Worm (Caenorhabditis elegans) whole organism, mixed stage, embryonic: ENCODE results near the gene M02F4.1.
A peak's percentile ranks its signal among the peaks of the same experiment; 100 is the strongest.

Source experiments
- M03D4.4 ChIP-seq: sonication (generic microtip); optimal IDR thresholded peaks from 2 replicates; lab custom pipeline; 2017; ENCODE audit warnings: mild to moderate bottlenecking, missing genetic modification characterization, missing compliant biosample characterization
- bed-3 ChIP-seq: fragments of 200-800 bp; sonication (Bioruptor generic); optimal IDR thresholded peaks from 3 replicates; lab custom pipeline; 2018; ENCODE audit warnings: mild to moderate bottlenecking, missing genetic modification characterization, moderate library complexity, missing compliant biosample characterization
- blmp-1 ChIP-seq: fragments of 150-350 bp; optimal IDR thresholded peaks from 2 replicates; lab custom pipeline; 2014; ENCODE audit warnings: missing biosample characterization, missing genetic modification characterization
- ceh-39 ChIP-seq: fragments of 150-350 bp; optimal IDR thresholded peaks from 2 replicates; lab custom pipeline; 2014; ENCODE audit warnings: missing biosample characterization, missing genetic modification characterization
- ceh-43 ChIP-seq: fragments of 200-800 bp; sonication (Bioruptor generic); optimal IDR thresholded peaks from 2 replicates; lab custom pipeline; 2018; ENCODE audit warnings: mild to moderate bottlenecking, missing genetic modification characterization, moderate library complexity, missing compliant biosample characterization
- ceh-83 ChIP-seq: fragments of 200-800 bp; sonication (Bioruptor generic); optimal IDR thresholded peaks from 2 replicates; lab custom pipeline; 2018; ENCODE audit warnings: mild to moderate bottlenecking, missing genetic modification characterization, missing compliant biosample characterization
- ces-1 ChIP-seq: fragments of 150-350 bp; optimal IDR thresholded peaks from 2 replicates; lab custom pipeline; 2014; ENCODE audit warnings: missing biosample characterization, missing genetic modification reagents, missing genetic modification characterization
- cnd-1 ChIP-seq: fragments of 200-800 bp; sonication (Bioruptor generic); optimal IDR thresholded peaks from 2 replicates; lab custom pipeline; 2018; ENCODE audit warnings: mild to moderate bottlenecking, missing genetic modification characterization, missing compliant biosample characterization
- drap-1 ChIP-seq: fragments of 200-800 bp; sonication (Bioruptor generic); optimal IDR thresholded peaks from 3 replicates; lab custom pipeline; 2018; ENCODE audit warnings: mild to moderate bottlenecking, missing genetic modification characterization, missing compliant biosample characterization
- elt-1 ChIP-seq: sonication (generic microtip); optimal IDR thresholded peaks from 2 replicates; lab custom pipeline; 2017; ENCODE audit warnings: missing genetic modification characterization, mild to moderate bottlenecking, missing compliant biosample characterization, antibody characterized with exemption, moderate library complexity, borderline replicate concordance; ENCODE audit not compliant: insufficient read depth
- elt-3 ChIP-seq: fragments of 150-350 bp; optimal IDR thresholded peaks from 2 replicates; lab custom pipeline; 2014; ENCODE audit warnings: missing biosample characterization, missing genetic modification characterization
- flh-1 ChIP-seq: fragments of 200-800 bp; sonication (Bioruptor generic); optimal IDR thresholded peaks from 2 replicates; lab custom pipeline; 2018; ENCODE audit warnings: mild to moderate bottlenecking, missing genetic modification characterization, moderate library complexity, missing compliant biosample characterization
- ham-2 ChIP-seq: fragments of 200-800 bp; sonication (Bioruptor generic); optimal IDR thresholded peaks from 2 replicates; lab custom pipeline; 2018; ENCODE audit warnings: mild to moderate bottlenecking, missing genetic modification characterization, missing compliant biosample characterization
- hlh-1 ChIP-seq: fragments of 150-350 bp; optimal IDR thresholded peaks from 2 replicates; lab custom pipeline; 2014; ENCODE audit warnings: missing biosample characterization, missing genetic modification reagents, missing genetic modification characterization
- lin-13 ChIP-seq: fragments of 150-350 bp; optimal IDR thresholded peaks from 2 replicates; lab custom pipeline; 2014; ENCODE audit warnings: missing biosample characterization, missing genetic modification characterization
- lin-32 ChIP-seq: fragments of 200-800 bp; sonication (Bioruptor generic); optimal IDR thresholded peaks from 2 replicates; lab custom pipeline; 2018; ENCODE audit warnings: mild to moderate bottlenecking, missing genetic modification characterization, missing compliant biosample characterization
- lsy-2 ChIP-seq: fragments of 150-350 bp; optimal IDR thresholded peaks from 2 replicates; lab custom pipeline; 2014; ENCODE audit warnings: missing biosample characterization, missing genetic modification characterization
- mab-5 ChIP-seq: fragments of 150-350 bp; optimal IDR thresholded peaks from 2 replicates; lab custom pipeline; 2014; ENCODE audit warnings: missing biosample characterization, missing genetic modification characterization
- mls-2 ChIP-seq: sonication (generic microtip); optimal IDR thresholded peaks from 2 replicates; lab custom pipeline; 2016; ENCODE audit warnings: mild to moderate bottlenecking, missing genetic modification characterization, moderate library complexity, missing compliant biosample characterization
- nhr-12 ChIP-seq: fragments of 150-350 bp; optimal IDR thresholded peaks from 2 replicates; lab custom pipeline; 2014; ENCODE audit warnings: missing biosample characterization, missing genetic modification characterization
- nhr-2 ChIP-seq: fragments of 150-350 bp; optimal IDR thresholded peaks from 2 replicates; lab custom pipeline; 2014; ENCODE audit warnings: missing biosample characterization, missing genetic modification characterization
- nhr-237 ChIP-seq: fragments of 150-350 bp; optimal IDR thresholded peaks from 2 replicates; lab custom pipeline; 2014; ENCODE audit warnings: missing biosample characterization, missing genetic modification characterization
- nhr-28 ChIP-seq: fragments of 150-350 bp; optimal IDR thresholded peaks from 2 replicates; lab custom pipeline; 2014; ENCODE audit warnings: missing biosample characterization, missing genetic modification characterization
- nhr-76 ChIP-seq: sonication (generic microtip); optimal IDR thresholded peaks from 2 replicates; lab custom pipeline; 2017; ENCODE audit warnings: missing biosample characterization, missing genetic modification characterization
- sem-2 ChIP-seq: fragments of 200-800 bp; sonication (Bioruptor generic); optimal IDR thresholded peaks from 2 replicates; lab custom pipeline; 2018; ENCODE audit warnings: mild to moderate bottlenecking, missing genetic modification characterization, missing compliant biosample characterization
- snpc-4 ChIP-seq: fragments of 150-350 bp; optimal IDR thresholded peaks from 2 replicates; lab custom pipeline; 2014; ENCODE audit warnings: missing biosample characterization, missing genetic modification characterization
- sptf-1 ChIP-seq: sonication (generic microtip); optimal IDR thresholded peaks from 2 replicates; lab custom pipeline; 2017; ENCODE audit warnings: mild to moderate bottlenecking, missing genetic modification characterization, moderate library complexity, missing compliant biosample characterization
- unc-120 ChIP-seq: sonication (generic microtip); optimal IDR thresholded peaks from 2 replicates; lab custom pipeline; 2017; ENCODE audit warnings: missing genetic modification characterization, missing compliant biosample characterization; ENCODE audit not compliant: poor library complexity, severe bottlenecking
- unc-39 ChIP-seq: fragments of 150-350 bp; optimal IDR thresholded peaks from 2 replicates; lab custom pipeline; 2014; ENCODE audit warnings: missing biosample characterization, missing genetic modification characterization
- unc-62 ChIP-seq: fragments of 150-350 bp; optimal IDR thresholded peaks from 2 replicates; lab custom pipeline; 2014; ENCODE audit warnings: missing biosample characterization, missing genetic modification reagents, missing genetic modification characterization
- zip-8 ChIP-seq: fragments of 150-350 bp; optimal IDR thresholded peaks from 2 replicates; lab custom pipeline; 2014; ENCODE audit warnings: missing biosample characterization, missing genetic modification characterization
- ztf-11 ChIP-seq: fragments of 150-350 bp; optimal IDR thresholded peaks from 2 replicates; lab custom pipeline; 2014; ENCODE audit warnings: missing biosample characterization, missing genetic modification characterization

M02F4.1 gene

DNA sequence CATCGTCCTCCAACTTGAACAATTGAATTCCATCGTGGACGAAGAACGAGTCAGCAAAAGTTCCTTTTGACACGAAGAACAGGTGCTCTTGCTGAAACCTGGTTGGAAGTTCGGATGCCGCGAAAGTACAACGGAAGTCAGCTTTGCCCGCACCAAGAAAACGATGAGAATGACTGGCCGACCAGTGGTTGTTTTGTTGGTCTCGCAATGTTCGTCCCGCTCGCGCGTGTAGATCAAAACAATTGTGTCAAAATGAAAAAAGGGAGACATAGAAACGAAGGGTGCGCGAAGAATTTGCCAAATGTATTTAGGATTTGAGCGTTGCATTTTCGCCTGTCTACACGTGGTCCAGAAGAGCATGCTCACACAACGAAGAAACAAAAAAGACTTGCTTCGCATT lies at the start of gene M02F4.1:
Gene M02F4.1, minus strand, starts transcription at position 101 of the 400 bp plus-strand sequence.
- TF ChIP-seq M03D4.4, result no peak
- TF ChIP-seq, all 35 proteins: peak for 0

DNA sequence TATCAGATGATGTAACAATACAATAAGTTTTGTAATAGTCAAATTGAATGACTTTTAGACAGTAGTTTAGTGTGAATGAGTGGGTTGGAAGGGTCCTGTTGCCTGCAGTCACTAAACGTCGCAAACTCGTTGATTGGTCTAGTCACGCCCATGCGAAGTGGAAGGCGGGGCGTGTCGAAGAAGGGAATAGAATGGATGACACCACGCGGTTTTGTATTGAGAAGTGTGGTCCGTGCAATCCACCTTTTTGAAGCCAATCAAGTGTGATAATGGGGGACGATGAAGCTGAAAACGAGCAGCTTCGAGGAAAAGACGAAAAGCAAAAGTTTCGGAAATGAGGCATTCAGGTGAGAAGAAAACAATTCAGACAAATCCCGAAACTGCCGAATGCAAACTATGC lies 41.4 kb upstream of the M02F4.1 start, which contains the start of gene ceh-31:
Gene ceh-31, minus strand, starts transcription at position 101 of the 400 bp plus-strand sequence.
- TF ChIP-seq ceh-43 (GFP tag; lab: Kevin White, UChicago), result no peak
- no peak for TF ChIP-seq snpc-4 (tag; lab: Kevin White, UChicago)
- no peak for TF ChIP-seq nhr-76 (tag; lab: Kevin White, UChicago)
- TF ChIP-seq bed-3 (GFP tag; lab: Kevin White, UChicago), result no peak
- TF ChIP-seq cnd-1 (tag; lab: Kevin White, UChicago), result no peak
- TF ChIP-seq drap-1 (GFP tag; lab: Kevin White, UChicago), result no peak
- TF ChIP-seq lin-32 (GFP tag; lab: Kevin White, UChicago), result no peak
- TF ChIP-seq mab-5 (tag; lab: Kevin White, UChicago), result no peak
- no peak for TF ChIP-seq hlh-1 (tag; lab: Kevin White, UChicago)
- TF ChIP-seq nhr-12 (tag; lab: Kevin White, UChicago), result no peak
- no peak for TF ChIP-seq ztf-11 (tag; lab: Kevin White, UChicago)
- no peak for TF ChIP-seq ham-2 (GFP tag; lab: Kevin White, UChicago)

DNA sequence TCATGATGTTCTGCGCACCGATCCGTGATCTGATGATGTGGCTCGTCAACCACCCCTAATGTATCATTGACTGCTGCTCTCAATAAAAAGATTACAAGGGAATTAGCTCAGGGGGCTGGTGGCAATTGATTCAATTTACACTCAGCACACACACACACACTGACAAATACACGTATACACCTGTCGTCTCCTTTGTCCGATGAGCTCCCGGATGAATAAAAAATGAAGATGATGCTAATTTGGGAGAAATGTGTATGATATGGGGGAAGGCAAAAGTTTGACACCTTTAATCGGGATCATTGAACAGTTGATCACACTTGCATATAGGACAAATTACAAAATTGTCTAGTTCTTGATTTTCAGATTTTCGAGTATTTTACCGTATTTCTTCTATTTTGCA lies 38.1 kb upstream of the M02F4.1 start:
- TF ChIP-seq ces-1 (GFP tag; lab: Kevin White, UChicago), result peak; percentile 48
- no peak for TF ChIP-seq unc-62 (GFP tag; lab: Kevin White, UChicago)

DNA sequence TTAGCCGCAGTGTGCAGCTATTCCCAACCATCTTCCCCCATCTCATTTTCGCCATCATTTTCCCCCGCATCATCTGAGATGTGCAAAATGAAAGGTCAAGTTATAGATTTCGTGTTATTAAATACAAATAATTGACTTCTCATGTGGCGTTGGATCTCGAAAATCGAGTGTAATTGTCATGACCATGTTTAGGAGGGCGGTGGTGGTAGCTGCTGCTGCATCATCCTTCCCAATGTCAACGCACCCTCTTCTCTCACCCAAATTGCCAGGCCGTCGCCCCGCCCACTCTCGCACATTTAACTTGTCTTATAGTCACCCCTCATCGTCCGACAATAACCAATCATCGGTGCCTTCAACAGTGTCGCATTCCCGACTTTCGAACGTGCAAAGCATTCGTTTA lies 34.3 kb upstream of the M02F4.1 start, which contains the start of gene ceh-30:
Gene ceh-30, plus strand, starts transcription at position 301 of the 400 bp plus-strand sequence.
- TF ChIP-seq sem-2 (GFP tag; lab: Kevin White, UChicago) (no peak), lin-13 (tag; lab: Kevin White, UChicago) (no peak), ceh-83 (GFP tag; lab: Kevin White, UChicago) (no peak), cnd-1 (tag; lab: Kevin White, UChicago) (no peak), elt-3 (no peak), M03D4.4 (no peak), lin-32 (GFP tag; lab: Kevin White, UChicago) (no peak), unc-39 (tag; lab: Kevin White, UChicago) (no peak), nhr-12 (tag; lab: Kevin White, UChicago) (no peak), mab-5 (tag; lab: Kevin White, UChicago) (no peak), nhr-2 (tag; lab: Kevin White, UChicago) (no peak), sptf-1 (tag; lab: Kevin White, UChicago) (no peak)

DNA sequence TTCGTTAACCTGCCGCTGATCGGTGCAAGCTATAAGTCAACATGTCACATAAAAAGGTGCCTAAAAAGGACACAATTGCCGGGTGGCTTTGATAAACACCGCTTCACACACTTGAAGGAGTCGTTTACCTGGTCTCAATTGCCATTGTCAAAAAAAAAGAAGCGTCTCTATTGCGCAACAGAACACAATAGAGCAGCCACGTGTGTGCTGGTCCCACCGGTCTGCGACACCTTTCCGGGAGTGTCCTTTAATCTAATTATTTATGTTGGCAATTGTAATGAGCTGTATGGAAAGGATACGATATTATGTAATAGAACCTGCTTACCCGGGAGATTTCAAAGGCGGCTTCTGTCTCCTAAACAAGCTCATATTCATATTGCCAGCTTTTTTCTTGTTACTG lies 32.8 kb upstream of the M02F4.1 start:
- TF ChIP-seq mls-2 (tag; lab: Kevin White, UChicago) (no peak), bed-3 (GFP tag; lab: Kevin White, UChicago) (no peak), M03D4.4 (no peak), zip-8 (peak; percentile 55), blmp-1 (tag; lab: Kevin White, UChicago) (no peak), sptf-1 (tag; lab: Kevin White, UChicago) (no peak), unc-39 (tag; lab: Kevin White, UChicago) (no peak), elt-3 (no peak), ceh-43 (GFP tag; lab: Kevin White, UChicago) (no peak), elt-1 (no peak), cnd-1 (tag; lab: Kevin White, UChicago) (no peak), nhr-2 (tag; lab: Kevin White, UChicago) (peak; percentile 75), mab-5 (tag; lab: Kevin White, UChicago) (no peak), nhr-28 (tag; lab: Kevin White, UChicago) (no peak)
- TF ChIP-seq, all 35 proteins: peak for 2

DNA sequence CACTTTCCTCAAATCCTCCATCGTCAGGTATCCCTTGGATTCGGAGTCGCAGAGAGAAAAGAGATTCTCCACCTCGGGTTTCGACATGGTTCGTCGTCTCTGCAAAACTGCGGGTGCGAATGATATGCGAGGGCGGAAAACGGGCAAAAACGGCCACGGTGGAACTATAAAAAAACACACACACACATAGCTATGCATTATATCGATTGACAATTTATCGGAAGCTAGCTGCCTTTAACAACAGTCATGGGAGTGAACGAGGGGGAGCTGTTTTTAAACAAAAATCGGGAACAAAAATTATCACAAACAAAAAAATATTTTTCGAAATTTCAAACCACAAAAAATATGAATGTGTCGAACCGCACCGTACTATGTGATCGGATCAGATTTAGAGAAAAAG lies 30.4 kb upstream of the M02F4.1 start, which contains the start of gene rsef-1:
Gene rsef-1, minus strand, starts transcription at position 101 of the 400 bp plus-strand sequence.
- TF ChIP-seq snpc-4 (tag; lab: Kevin White, UChicago), result no peak
- TF ChIP-seq lin-32 (GFP tag; lab: Kevin White, UChicago), result no peak
- no peak for TF ChIP-seq blmp-1 (tag; lab: Kevin White, UChicago)
- TF ChIP-seq lin-13 (tag; lab: Kevin White, UChicago), result no peak
- TF ChIP-seq M03D4.4, result no peak
- TF ChIP-seq sem-2 (GFP tag; lab: Kevin White, UChicago), result no peak
- no peak for TF ChIP-seq ham-2 (GFP tag; lab: Kevin White, UChicago)
- no peak for TF ChIP-seq nhr-76 (tag; lab: Kevin White, UChicago)
- TF ChIP-seq unc-120 (tag; lab: Kevin White, UChicago), result no peak
- no peak for TF ChIP-seq zip-8
- no peak for TF ChIP-seq hlh-1 (tag; lab: Kevin White, UChicago)
- no peak for TF ChIP-seq drap-1 (GFP tag; lab: Kevin White, UChicago)
- TF ChIP-seq bed-3 (GFP tag; lab: Kevin White, UChicago), result no peak
- TF ChIP-seq flh-1 (GFP tag; lab: Kevin White, UChicago), result no peak
- TF ChIP-seq cnd-1 (tag; lab: Kevin White, UChicago), result no peak
- TF ChIP-seq elt-3, result no peak
- no peak for TF ChIP-seq nhr-237 (tag; lab: Kevin White, UChicago)
- TF ChIP-seq ztf-11 (tag; lab: Kevin White, UChicago), result no peak
- TF ChIP-seq ceh-39 (tag; lab: Kevin White, UChicago), result no peak
- TF ChIP-seq lsy-2 (tag; lab: Kevin White, UChicago), result no peak
- TF ChIP-seq, all 35 proteins: peak for 0
